Fruit fly (Drosophila melanogaster) whole organism, embryonic: ENCODE results near the gene CG15382.

Source experiments
- B-H1 ChIP-seq: fragments of 200-800 bp; sonication (Bioruptor generic); IDR thresholded peaks from 3 replicates; pipeline ENCODE4 v1.3.6; 2022; ENCODE audit warnings: missing biosample characterization, missing genetic modification characterization
- Bgb ChIP-seq: fragments of 200-800 bp; sonication (Bioruptor generic); IDR thresholded peaks from 2 replicates; pipeline ENCODE4 v1.3.6; 2022; ENCODE audit warnings: missing biosample characterization, missing genetic modification characterization; ENCODE audit not compliant: partially characterized antibody
- BtbVII ChIP-seq: fragments of 200-800 bp; sonication (Bioruptor generic); optimal IDR thresholded peaks from 3 replicates; lab custom pipeline; 2017; ENCODE audit warnings: missing biosample characterization, mild to moderate bottlenecking, missing genetic modification characterization
- CG12299 ChIP-seq: fragments of 200-800 bp; sonication (Bioruptor generic); optimal IDR thresholded peaks from 2 replicates; lab custom pipeline; 2018; ENCODE audit warnings: missing biosample characterization, mild to moderate bottlenecking, missing genetic modification characterization
- CG12659 ChIP-seq: fragments of 200-800 bp; sonication (Bioruptor generic); optimal IDR thresholded peaks from 3 replicates; lab custom pipeline; 2017; ENCODE audit warnings: mild to moderate bottlenecking, missing biosample characterization, missing genetic modification reagents, missing genetic modification characterization
- CG13287 ChIP-seq: fragments of 200-800 bp; sonication (Bioruptor generic); IDR thresholded peaks from 2 replicates; pipeline ENCODE4 v1.3.6; 2022; ENCODE audit warnings: missing biosample characterization, missing genetic modification characterization; ENCODE audit not compliant: partially characterized antibody
- CG14014 ChIP-seq: fragments of 200-800 bp; sonication (Bioruptor generic); IDR thresholded peaks from 2 replicates; pipeline ENCODE4 v1.3.6; 2022; ENCODE audit warnings: missing biosample characterization, missing genetic modification characterization
- CG14667 ChIP-seq: fragments of 200-800 bp; sonication (Bioruptor generic); IDR thresholded peaks from 2 replicates; pipeline ENCODE4 v1.3.6; 2022; ENCODE audit warnings: missing biosample characterization, missing genetic modification characterization
- CG15269 ChIP-seq: fragments of 200-800 bp; sonication (Bioruptor generic); optimal IDR thresholded peaks from 2 replicates; lab custom pipeline; 2018; ENCODE audit warnings: missing biosample characterization, mild to moderate bottlenecking, missing genetic modification characterization, moderate library complexity
- CG15514 ChIP-seq: fragments of 200-800 bp; sonication (Bioruptor generic); optimal IDR thresholded peaks from 3 replicates; lab custom pipeline; 2017; ENCODE audit warnings: missing biosample characterization, missing genetic modification characterization, mild to moderate bottlenecking, moderate library complexity, missing genetic modification reagents
- CG16779 ChIP-seq: fragments of 200-800 bp; sonication (Bioruptor generic); IDR thresholded peaks from 2 replicates; pipeline ENCODE4 v1.3.6; 2022; ENCODE audit warnings: missing biosample characterization, missing genetic modification characterization
- CG1792 ChIP-seq: fragments of 200-800 bp; sonication (Bioruptor generic); optimal IDR thresholded peaks from 2 replicates; lab custom pipeline; 2016; ENCODE audit warnings: missing biosample characterization, missing genetic modification characterization
- CG30403 ChIP-seq: fragments of 200-800 bp; sonication (Bioruptor generic); optimal IDR thresholded peaks from 3 replicates; lab custom pipeline; 2016; ENCODE audit warnings: missing biosample characterization, missing genetic modification characterization
- CG30431 ChIP-seq: fragments of 200-800 bp; sonication (Bioruptor generic); optimal IDR thresholded peaks from 2 replicates; lab custom pipeline; 2017; ENCODE audit warnings: missing biosample characterization, missing genetic modification characterization
- CG31388 ChIP-seq: fragments of 200-800 bp; sonication (Bioruptor generic); optimal IDR thresholded peaks from 2 replicates; lab custom pipeline; 2016; ENCODE audit warnings: missing biosample characterization, missing genetic modification characterization
- CG3281 ChIP-seq: fragments of 200-800 bp; sonication (Bioruptor generic); optimal IDR thresholded peaks from 3 replicates; lab custom pipeline; 2017; ENCODE audit warnings: missing biosample characterization, mild to moderate bottlenecking, missing genetic modification characterization
- CG34224 ChIP-seq: fragments of 200-800 bp; sonication (Bioruptor generic); IDR thresholded peaks from 3 replicates; pipeline ENCODE4 v1.3.6; 2022; ENCODE audit warnings: missing biosample characterization, missing genetic modification characterization; ENCODE audit not compliant: partially characterized antibody
- CG6689 ChIP-seq: fragments of 200-800 bp; sonication (Bioruptor generic); IDR thresholded peaks from 2 replicates; pipeline ENCODE4 v1.3.6; 2022; ENCODE audit warnings: missing biosample characterization, missing genetic modification characterization
- CG7556 ChIP-seq: fragments of 200-800 bp; sonication (Bioruptor generic); optimal IDR thresholded peaks from 2 replicates; lab custom pipeline; 2017; ENCODE audit warnings: missing biosample characterization, mild to moderate bottlenecking, missing genetic modification characterization
- CG9817 ChIP-seq: fragments of 200-800 bp; sonication (Bioruptor generic); optimal IDR thresholded peaks from 2 replicates; lab custom pipeline; 2018; ENCODE audit warnings: missing biosample characterization, mild to moderate bottlenecking, missing genetic modification characterization, moderate library complexity
- Dip3 ChIP-seq: fragments of 200-800 bp; sonication (Bioruptor generic); optimal IDR thresholded peaks from 3 replicates; lab custom pipeline; 2016; ENCODE audit warnings: missing biosample characterization, missing genetic modification characterization
- GATAe ChIP-seq: fragments of 200-800 bp; sonication (Bioruptor generic); conservative IDR thresholded peaks from 2 replicates; pipeline ENCODE4 v1.3.6; 2022; ENCODE audit warnings: missing biosample characterization, missing genetic modification characterization
- H2.0 ChIP-seq: fragments of 200-800 bp; sonication (Bioruptor generic); IDR thresholded peaks from 2 replicates; pipeline ENCODE4 v1.3.6; 2022; ENCODE audit warnings: missing biosample characterization, missing genetic modification characterization
- Hsf ChIP-seq: fragments of 200-800 bp; sonication (Bioruptor generic); optimal IDR thresholded peaks from 3 replicates; lab custom pipeline; 2016; ENCODE audit warnings: missing biosample characterization, missing genetic modification characterization
- Med ChIP-seq: fragments of 200-800 bp; sonication (Bioruptor generic); peaks from one replicate; lab custom pipeline; 2016; ENCODE audit warnings: missing biosample characterization, missing genetic modification characterization, mild to moderate bottlenecking, inconsistent platforms, moderate library complexity
- Meics ChIP-seq: fragments of 200-800 bp; sonication (Bioruptor generic); optimal IDR thresholded peaks from 2 replicates; lab custom pipeline; 2017; ENCODE audit warnings: missing biosample characterization, mild to moderate bottlenecking, missing genetic modification characterization
- Neu2 ChIP-seq: fragments of 200-800 bp; sonication (Bioruptor generic); optimal IDR thresholded peaks from 3 replicates; lab custom pipeline; 2016; ENCODE audit warnings: missing biosample characterization, missing genetic modification characterization, borderline replicate concordance
- Scr ChIP-seq: fragments of 200-800 bp; sonication (Bioruptor generic); IDR thresholded peaks from 2 replicates; pipeline ENCODE4 v1.3.6; 2022; ENCODE audit warnings: missing biosample characterization, missing genetic modification characterization; ENCODE audit not compliant: partially characterized antibody
- Trl ChIP-seq, 3 experiments: fragments of >200 bp in 2 of 3; fragments of 200-800 bp in 1 of 3; sonication (Bioruptor generic) in 1 of 3; optimal IDR thresholded peaks; 2 replicates in 1 of 3; 3 replicates in 2 of 3; lab custom pipeline; 2016 to 2017; ENCODE audit warnings: missing biosample characterization in 1 of 3, missing genetic modification characterization in 1 of 3
- Xbp1 ChIP-seq: fragments of 200-800 bp; sonication (Bioruptor generic); optimal IDR thresholded peaks from 3 replicates; lab custom pipeline; 2016; ENCODE audit warnings: missing biosample characterization, mild to moderate bottlenecking, missing genetic modification characterization
- bbx ChIP-seq: fragments of 200-800 bp; sonication (Bioruptor generic); IDR thresholded peaks from 2 replicates; pipeline ENCODE4 v1.3.6; 2022; ENCODE audit warnings: missing biosample characterization, missing genetic modification characterization; ENCODE audit not compliant: partially characterized antibody
- bowl ChIP-seq: fragments of 200-800 bp; sonication (Bioruptor generic); IDR thresholded peaks from 2 replicates; pipeline ENCODE4 v1.3.6; 2022; ENCODE audit warnings: missing biosample characterization, missing genetic modification characterization
- cas ChIP-seq: fragments of 200-800 bp; sonication (Bioruptor generic); IDR thresholded peaks from 2 replicates; pipeline ENCODE4 v1.3.6; 2022; ENCODE audit warnings: missing biosample characterization, missing genetic modification characterization
- cg ChIP-seq: fragments of 200-800 bp; sonication (Bioruptor generic); optimal IDR thresholded peaks from 3 replicates; lab custom pipeline; 2019; ENCODE audit warnings: missing biosample characterization, mild to moderate bottlenecking, missing genetic modification characterization, moderate library complexity
- dpn ChIP-seq, 2 experiments: fragments of 200-800 bp; sonication (Bioruptor generic); optimal IDR thresholded peaks; 3 replicates each; lab custom pipeline; 2016; ENCODE audit warnings: missing biosample characterization in 2 of 2, missing genetic modification characterization in 2 of 2
- en ChIP-seq: fragments of 200-800 bp; sonication (Bioruptor generic); optimal IDR thresholded peaks from 2 replicates; lab custom pipeline; 2016; ENCODE audit warnings: missing biosample characterization, missing genetic modification characterization
- exex ChIP-seq: fragments of 200-800 bp; sonication (Bioruptor generic); optimal IDR thresholded peaks from 4 replicates; lab custom pipeline; 2018; ENCODE audit warnings: missing biosample characterization, mild to moderate bottlenecking, missing genetic modification characterization, moderate library complexity
- gro ChIP-seq: fragments of 200-800 bp; sonication (Bioruptor generic); optimal IDR thresholded peaks from 2 replicates; lab custom pipeline; 2016; ENCODE audit warnings: missing biosample characterization, missing genetic modification characterization
- her ChIP-seq: fragments of 200-800 bp; sonication (Bioruptor generic); optimal IDR thresholded peaks from 2 replicates; lab custom pipeline; 2016; ENCODE audit warnings: missing biosample characterization, missing genetic modification characterization
- inv ChIP-seq: fragments of 200-800 bp; sonication (Bioruptor generic); IDR thresholded peaks from 2 replicates; pipeline ENCODE4 v1.3.6; 2022; ENCODE audit warnings: missing biosample characterization, missing genetic modification characterization; ENCODE audit not compliant: partially characterized antibody
- ken ChIP-seq: fragments of 200-800 bp; sonication (Bioruptor generic); IDR thresholded peaks from 3 replicates; pipeline ENCODE4 v1.3.6; 2022; ENCODE audit warnings: missing biosample characterization, missing genetic modification characterization
- nau ChIP-seq: fragments of 200-800 bp; sonication (Bioruptor generic); optimal IDR thresholded peaks from 3 replicates; lab custom pipeline; 2017; ENCODE audit warnings: missing biosample characterization, mild to moderate bottlenecking, missing genetic modification characterization, missing genetic modification reagents
- pho ChIP-seq: fragments of 200-800 bp; sonication (Bioruptor generic); optimal IDR thresholded peaks from 2 replicates; lab custom pipeline; 2016; ENCODE audit warnings: missing biosample characterization, missing genetic modification characterization
- rib ChIP-seq: fragments of 200-800 bp; sonication (Bioruptor generic); IDR thresholded peaks from 2 replicates; pipeline ENCODE4 v1.3.6; 2022; ENCODE audit warnings: missing biosample characterization, missing genetic modification characterization
- schlank ChIP-seq: fragments of 200-800 bp; sonication (Bioruptor generic); optimal IDR thresholded peaks from 2 replicates; lab custom pipeline; 2018; ENCODE audit warnings: missing biosample characterization, mild to moderate bottlenecking, missing genetic modification characterization
- shn ChIP-seq: fragments of 200-800 bp; sonication (Bioruptor generic); optimal IDR thresholded peaks from 3 replicates; lab custom pipeline; 2016; ENCODE audit warnings: missing biosample characterization, missing genetic modification characterization
- slbo ChIP-seq: fragments of 200-800 bp; sonication (Bioruptor generic); IDR thresholded peaks from 2 replicates; pipeline ENCODE4 v1.3.6; 2022; ENCODE audit warnings: missing biosample characterization, missing genetic modification characterization
- slou ChIP-seq: fragments of 200-800 bp; sonication (Bioruptor generic); optimal IDR thresholded peaks from 3 replicates; lab custom pipeline; 2016; ENCODE audit warnings: missing biosample characterization, missing genetic modification characterization
- tup ChIP-seq: fragments of 200-800 bp; sonication (Bioruptor generic); optimal IDR thresholded peaks from 2 replicates; lab custom pipeline; 2016; ENCODE audit warnings: missing biosample characterization, mild to moderate bottlenecking, missing genetic modification characterization, moderate library complexity
- tx ChIP-seq: fragments of 200-800 bp; sonication (Bioruptor generic); optimal IDR thresholded peaks from 2 replicates; lab custom pipeline; 2016; ENCODE audit warnings: missing biosample characterization, missing genetic modification characterization
- zfh2 ChIP-seq: fragments of 200-800 bp; sonication (Bioruptor generic); optimal IDR thresholded peaks from 2 replicates; lab custom pipeline; 2016; ENCODE audit warnings: missing biosample characterization, missing genetic modification characterization

CG15382 gene

dm6 chr2L:2133009-2133408 lies 22.5 kb upstream of the CG15382 start (continued):
- TF ChIP-seq GATAe (GFP tag; lab: Robert Waterston, UW) (peak; percentile 37; the same call in 1 of the 2 replicates), CG16779 (GFP tag; lab: Robert Waterston, UW) (no peak), CG15269 (tag; lab: Kevin White, UChicago) (no peak), cg (no peak), CG12299 (no peak), CG30403 (GFP tag; lab: Kevin White, UChicago) (no peak), slbo (GFP tag; lab: Robert Waterston, UW) (peak; percentile 59), Trl (optimal IDR thresholded peaks at IDR 0.05; lab: Kevin White, UChicago) (no peak), Trl (GFP tag; optimal IDR thresholded peaks at IDR 0.05; lab: Kevin White, UChicago) (no peak), en (no peak), CG9817 (tag; lab: Kevin White, UChicago) (no peak), Xbp1 (GFP tag; lab: Kevin White, UChicago) (peak; percentile 33), Meics (peak; percentile 58), zfh2 (GFP tag; lab: Kevin White, UChicago) (peak; percentile 49), bowl (GFP tag; lab: Robert Waterston, UW) (no peak), CG30431 (GFP tag; lab: Kevin White, UChicago) (no peak), CG14014 (GFP tag; lab: Robert Waterston, UW) (peak; percentile 17; the same call in 1 of the 2 replicates), H2.0 (no peak), bbx (no peak), Bgb (no peak), CG15514 (peak; percentile 15), Neu2 (no peak), pho (GFP tag; lab: Kevin White, UChicago) (no peak), rib (GFP tag; lab: Robert Waterston, UW) (no peak), Hsf (GFP tag; lab: Kevin White, UChicago) (peak; percentile 1), CG34224 (GFP tag; lab: Robert Waterston, UW) (no peak), exex (peak; percentile 64), Med (GFP tag; lab: Kevin White, UChicago) (peak; percentile 84), CG6689 (GFP tag; lab: Robert Waterston, UW) (0 out of 2 replicates have a peak, but pooled peaks have one; percentile 5), her (peak; percentile 37), CG3281 (GFP tag; lab: Kevin White, UChicago) (peak; percentile 49), schlank (tag; lab: Kevin White, UChicago) (no peak), CG1792 (GFP tag; lab: Kevin White, UChicago) (peak; percentile 46), CG14667 (GFP tag; lab: Robert Waterston, UW) (no peak), Scr (no peak), ken (GFP tag; lab: Robert Waterston, UW) (no peak), nau (GFP tag; lab: Kevin White, UChicago) (no peak), gro (no peak), B-H1 (GFP tag; lab: Robert Waterston, UW) (no peak), slou (GFP tag; lab: Kevin White, UChicago) (peak; percentile 1), Dip3 (GFP tag; lab: Kevin White, UChicago) (no peak), BtbVII (GFP tag; lab: Kevin White, UChicago) (no peak), CG13287 (GFP tag; lab: Robert Waterston, UW) (no peak), tup (GFP tag; lab: Kevin White, UChicago) (no peak), CG12659 (GFP tag; lab: Kevin White, UChicago) (no peak), CG7556 (no peak), tx (no peak), shn (GFP tag; lab: Kevin White, UChicago) (no peak), dpn (GFP tag; optimal IDR thresholded peaks at IDR 0.05; lab: Kevin White, UChicago) (peak; percentile 19 to 24), CG31388 (GFP tag; lab: Kevin White, UChicago) (no peak), cas (GFP tag; lab: Robert Waterston, UW) (no peak), inv (no peak)
